Worm (Caenorhabditis elegans) whole organism, L3 larva: ENCODE results near the gene C25A8.5.

Experiments
- ceh-16 ChIP-seq: sonication (generic microtip); optimal IDR thresholded peaks from 2 replicates; lab custom pipeline; 2017; ENCODE audit warnings: missing biosample characterization, missing genetic modification characterization
- elt-3 ChIP-seq, 3 experiments: fragments of 150-350 bp in 1 of 3; sonication (generic microtip) in 2 of 3; optimal IDR thresholded peaks; 2 replicates in 2 of 3; 4 replicates in 1 of 3; lab custom pipeline; 2014 to 2017; ENCODE audit warnings: missing biosample characterization in 3 of 3, missing genetic modification characterization in 3 of 3
- fkh-10 ChIP-seq: sonication (generic microtip); optimal IDR thresholded peaks from 2 replicates; lab custom pipeline; 2017; ENCODE audit warnings: missing biosample characterization, missing genetic modification reagents, missing genetic modification characterization
- lin-39 ChIP-seq: fragments of 150-350 bp; optimal IDR thresholded peaks from 2 replicates; lab custom pipeline; 2018; ENCODE audit warnings: missing biosample characterization, missing genetic modification reagents, missing genetic modification characterization
- nhr-23 ChIP-seq: fragments of 150-350 bp; optimal IDR thresholded peaks from 2 replicates; lab custom pipeline; 2014; ENCODE audit warnings: missing biosample characterization, missing genetic modification reagents, missing genetic modification characterization
- nhr-25 ChIP-seq: sonication (generic microtip); optimal IDR thresholded peaks from 2 replicates; lab custom pipeline; 2017; ENCODE audit warnings: missing biosample characterization, missing genetic modification characterization
- sea-2 ChIP-seq: fragments of 150-350 bp; sonication (generic microtip); optimal IDR thresholded peaks from 4 replicates; lab custom pipeline; 2014; ENCODE audit warnings: missing biosample characterization, missing genetic modification reagents, missing genetic modification characterization
- tbx-2 ChIP-seq: sonication (generic microtip); optimal IDR thresholded peaks from 2 replicates; lab custom pipeline; 2016; ENCODE audit warnings: mild to moderate bottlenecking, missing genetic modification characterization, missing compliant biosample characterization

DNA sequence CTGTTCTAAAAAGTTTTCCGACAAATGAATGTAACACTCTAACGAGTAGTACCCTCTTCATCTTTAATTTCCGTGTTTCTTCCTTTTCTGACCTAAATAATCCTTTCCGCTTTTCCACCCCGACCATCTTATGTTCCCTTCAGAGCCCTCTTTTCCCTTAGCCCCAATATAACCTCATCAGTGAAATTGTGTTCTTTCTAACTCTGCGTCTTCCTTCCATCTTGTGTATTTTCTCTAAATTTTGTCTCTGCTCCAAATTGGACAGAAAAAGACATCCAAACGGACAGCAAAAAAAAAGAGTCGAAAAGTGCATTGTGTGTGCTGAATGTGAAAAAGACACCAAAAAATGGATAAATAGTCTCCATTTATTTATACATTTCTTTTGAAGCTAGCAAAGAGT, 39.8 kb upstream of the C25A8.5 start:
- TF ChIP-seq lin-39 (tag; lab: Kevin White, UChicago) = no peak
- no peak for TF ChIP-seq ceh-16 (tag; lab: Kevin White, UChicago)
- no peak for TF ChIP-seq tbx-2 (tag; lab: Kevin White, UChicago)
- no peak for TF ChIP-seq nhr-25
- no peak for TF ChIP-seq elt-3 (tag; optimal IDR thresholded peaks at IDR 0.05; lab: Kevin White, UChicago)
- TF ChIP-seq nhr-23 (tag; lab: Kevin White, UChicago) = no peak
- TF ChIP-seq sea-2 (GFP tag; lab: Kevin White, UChicago) = no peak
- TF ChIP-seq fkh-10 = no peak
